Worm (Caenorhabditis elegans) whole organism, young adult: ENCODE data around the gene K06H7.1.

ENCODE experiments used
- B0261.1 ChIP-seq: sonication (generic microtip); optimal IDR thresholded peaks from 2 replicates; lab custom pipeline; 2016; ENCODE audit warnings: mild to moderate bottlenecking, missing genetic modification characterization, moderate library complexity, missing compliant biosample characterization
- C06A6.2 ChIP-seq: fragments of 200-800 bp; sonication (Bioruptor generic); conservative IDR thresholded peaks from 2 replicates; pipeline ENCODE4 v1.3.6; 2022; ENCODE audit warnings: missing genetic modification characterization, missing compliant biosample characterization
- F10E7.11 ChIP-seq: sonication (generic microtip); optimal IDR thresholded peaks from 2 replicates; lab custom pipeline; 2017; ENCODE audit warnings: mild to moderate bottlenecking, missing genetic modification characterization, moderate library complexity, missing compliant biosample characterization
- F49E8.2 ChIP-seq: sonication (generic microtip); optimal IDR thresholded peaks from 3 replicates; lab custom pipeline; 2017; ENCODE audit warnings: missing genetic modification characterization, mild to moderate bottlenecking, missing compliant biosample characterization, antibody characterized with exemption, moderate library complexity; ENCODE audit not compliant: insufficient read depth
- F52B5.7 ChIP-seq: sonication (generic microtip); optimal IDR thresholded peaks from 2 replicates; lab custom pipeline; 2016; ENCODE audit warnings: mild to moderate bottlenecking, missing genetic modification characterization, missing compliant biosample characterization
- F57C9.4 ChIP-seq: sonication (generic microtip); optimal IDR thresholded peaks from 2 replicates; lab custom pipeline; 2017; ENCODE audit warnings: mild to moderate bottlenecking, missing genetic modification characterization, missing compliant biosample characterization
- T26A5.8 ChIP-seq: sonication (generic microtip); optimal IDR thresholded peaks from 2 replicates; lab custom pipeline; 2016; ENCODE audit warnings: missing genetic modification characterization, missing compliant biosample characterization
- Y53G8AR.9 ChIP-seq: fragments of 200-800 bp; sonication (Bioruptor generic); conservative IDR thresholded peaks from 2 replicates; pipeline ENCODE4 v1.3.6; 2022; ENCODE audit warnings: missing genetic modification reagents, missing genetic modification characterization, missing compliant biosample characterization
- Y67H2A.10 ChIP-seq: fragments of 200-800 bp; sonication (Bioruptor generic); conservative IDR thresholded peaks from 2 replicates; pipeline ENCODE4 v1.3.6; 2022; ENCODE audit warnings: missing genetic modification reagents, missing genetic modification characterization, missing compliant biosample characterization
- ZK185.1 ChIP-seq: sonication (generic microtip); optimal IDR thresholded peaks from 2 replicates; lab custom pipeline; 2016; ENCODE audit warnings: mild to moderate bottlenecking, missing genetic modification characterization, missing compliant biosample characterization; ENCODE audit not compliant: poor library complexity, severe bottlenecking
- aptf-3 ChIP-seq: fragments of 200-800 bp; sonication (Bioruptor generic); IDR thresholded peaks from 2 replicates; pipeline ENCODE4 v1.3.6; 2022; ENCODE audit warnings: missing genetic modification characterization, missing compliant biosample characterization
- ceh-58 ChIP-seq: fragments of 200-800 bp; sonication (Bioruptor generic); IDR thresholded peaks from 2 replicates; pipeline ENCODE4 v1.3.6; 2022; ENCODE audit warnings: missing genetic modification characterization, missing compliant biosample characterization
- ceh-79 ChIP-seq: sonication (generic microtip); optimal IDR thresholded peaks from 2 replicates; lab custom pipeline; 2017; ENCODE audit warnings: mild to moderate bottlenecking, missing genetic modification characterization, missing compliant biosample characterization
- chd-7 ChIP-seq: sonication (generic microtip); optimal IDR thresholded peaks from 2 replicates; lab custom pipeline; 2016; ENCODE audit warnings: mild to moderate bottlenecking, missing genetic modification characterization, moderate library complexity, missing compliant biosample characterization
- efl-1 ChIP-seq: fragments of 150-350 bp; optimal IDR thresholded peaks from 2 replicates; lab custom pipeline; 2014; ENCODE audit warnings: missing biosample characterization, missing genetic modification reagents, missing genetic modification characterization
- ekl-4 ChIP-seq: fragments of 200-800 bp; sonication (Bioruptor generic); IDR thresholded peaks from 2 replicates; pipeline ENCODE4 v1.3.6; 2022; ENCODE audit warnings: missing genetic modification reagents, missing genetic modification characterization, missing compliant biosample characterization
- hlh-26 ChIP-seq: fragments of 200-800 bp; sonication (Bioruptor generic); conservative IDR thresholded peaks from 2 replicates; pipeline ENCODE4 v1.3.6; 2022; ENCODE audit warnings: missing genetic modification reagents, missing genetic modification characterization, missing compliant biosample characterization
- hmg-20 ChIP-seq: fragments of 200-800 bp; sonication (Bioruptor generic); IDR thresholded peaks from 2 replicates; pipeline ENCODE4 v1.3.6; 2022; ENCODE audit warnings: missing genetic modification reagents, missing genetic modification characterization, missing compliant biosample characterization
- lag-1 ChIP-seq: fragments of 200-800 bp; sonication (Bioruptor generic); IDR thresholded peaks from 2 replicates; pipeline ENCODE4 v1.3.6; 2022; ENCODE audit warnings: missing genetic modification reagents, missing genetic modification characterization, missing compliant biosample characterization
- lin-35 ChIP-seq, 3 experiments: fragments of 150-350 bp in 2 of 3; sonication (generic microtip) in 1 of 3; optimal IDR thresholded peaks; 2 replicates each; lab custom pipeline; 2014 to 2018; ENCODE audit warnings: missing biosample characterization in 3 of 3, missing genetic modification characterization in 3 of 3, missing genetic modification reagents in 3 of 3
- lir-1 ChIP-seq: fragments of 200-800 bp; sonication (Bioruptor generic); conservative IDR thresholded peaks from 2 replicates; pipeline ENCODE4 v1.3.6; 2022; ENCODE audit warnings: missing genetic modification reagents, missing genetic modification characterization, missing compliant biosample characterization
- lsl-1 ChIP-seq: fragments of 200-800 bp; sonication (Bioruptor generic); optimal IDR thresholded peaks from 2 replicates; lab custom pipeline; 2018; ENCODE audit warnings: mild to moderate bottlenecking, missing genetic modification characterization, moderate library complexity, missing compliant biosample characterization
- madf-10 ChIP-seq: sonication (generic microtip); optimal IDR thresholded peaks from 2 replicates; lab custom pipeline; 2016; ENCODE audit warnings: mild to moderate bottlenecking, missing genetic modification characterization, missing compliant biosample characterization
- madf-3 ChIP-seq: fragments of 200-800 bp; sonication (Bioruptor generic); IDR thresholded peaks from 2 replicates; pipeline ENCODE4 v1.3.6; 2022; ENCODE audit warnings: missing genetic modification reagents, missing genetic modification characterization, missing compliant biosample characterization
- mcd-1 ChIP-seq: fragments of 200-800 bp; sonication (Bioruptor generic); IDR thresholded peaks from 2 replicates; pipeline ENCODE4 v1.3.6; 2022; ENCODE audit warnings: missing genetic modification reagents, missing genetic modification characterization, missing compliant biosample characterization
- mes-4 ChIP-seq: sonication (generic microtip); optimal IDR thresholded peaks from 2 replicates; lab custom pipeline; 2016; ENCODE audit warnings: missing genotype, missing genetic modification characterization, missing compliant biosample characterization
- mxl-1 ChIP-seq: sonication (generic microtip); optimal IDR thresholded peaks from 2 replicates; lab custom pipeline; 2016; ENCODE audit warnings: missing genetic modification characterization, missing compliant biosample characterization
- nfya-2 ChIP-seq: fragments of 200-800 bp; sonication (Bioruptor generic); IDR thresholded peaks from 2 replicates; pipeline ENCODE4 v1.3.6; 2022; ENCODE audit warnings: missing genetic modification reagents, missing genetic modification characterization, missing compliant biosample characterization
- nhr-120 ChIP-seq: fragments of 200-800 bp; sonication (Bioruptor generic); IDR thresholded peaks from 2 replicates; pipeline ENCODE4 v1.3.6; 2022; ENCODE audit warnings: missing genetic modification characterization, missing compliant biosample characterization
- nhr-179 ChIP-seq: sonication (generic microtip); optimal IDR thresholded peaks from 2 replicates; lab custom pipeline; 2016; ENCODE audit warnings: mild to moderate bottlenecking, missing genetic modification characterization, missing compliant biosample characterization
- nhr-27 ChIP-seq: fragments of 200-800 bp; sonication (Bioruptor generic); optimal IDR thresholded peaks from 2 replicates; lab custom pipeline; 2018; ENCODE audit warnings: mild to moderate bottlenecking, missing genetic modification characterization, moderate library complexity, missing compliant biosample characterization
- nhr-90 ChIP-seq: sonication (generic microtip); optimal IDR thresholded peaks from 2 replicates; lab custom pipeline; 2016; ENCODE audit warnings: missing genotype, mild to moderate bottlenecking, missing genetic modification characterization, missing compliant biosample characterization
- pha-4 ChIP-seq: fragments of 150-350 bp; sonication (generic microtip); optimal IDR thresholded peaks from 2 replicates; lab custom pipeline; 2014; ENCODE audit warnings: missing biosample characterization, missing genetic modification reagents, missing genetic modification characterization
- sea-2 ChIP-seq: fragments of 200-800 bp; sonication (Bioruptor generic); IDR thresholded peaks from 2 replicates; pipeline ENCODE4 v1.3.6; 2022; ENCODE audit warnings: missing genetic modification characterization, missing compliant biosample characterization
- snpc-1.3 ChIP-seq: sonication (generic microtip); optimal IDR thresholded peaks from 2 replicates; lab custom pipeline; 2017; ENCODE audit warnings: missing genetic modification characterization, mild to moderate bottlenecking, missing compliant biosample characterization, antibody characterized with exemption, moderate library complexity, missing genotype, missing genetic modification reagents; ENCODE audit not compliant: insufficient read depth
- tbp1 ChIP-seq: fragments of 200-800 bp; sonication (Bioruptor generic); optimal IDR thresholded peaks from 2 replicates; lab custom pipeline; 2018; ENCODE audit warnings: mild to moderate bottlenecking, missing genetic modification characterization, missing compliant biosample characterization
- unc-130 ChIP-seq: sonication (generic microtip); optimal IDR thresholded peaks from 2 replicates; lab custom pipeline; 2016; ENCODE audit warnings: missing genetic modification reagents, missing genetic modification characterization, missing compliant biosample characterization
- ztf-18 ChIP-seq: sonication (generic microtip); optimal IDR thresholded peaks from 2 replicates; lab custom pipeline; 2016; ENCODE audit warnings: missing genotype, mild to moderate bottlenecking, missing genetic modification characterization, missing compliant biosample characterization
- ztf-22 ChIP-seq: fragments of 200-800 bp; sonication (Bioruptor generic); optimal IDR thresholded peaks from 2 replicates; lab custom pipeline; 2018; ENCODE audit warnings: mild to moderate bottlenecking, missing genetic modification characterization, moderate library complexity, missing compliant biosample characterization
- ztf-25 ChIP-seq: fragments of 200-800 bp; sonication (Bioruptor generic); IDR thresholded peaks from 2 replicates; pipeline ENCODE4 v1.3.6; 2022; ENCODE audit warnings: missing genetic modification reagents, missing genetic modification characterization, missing compliant biosample characterization
- ztf-28 ChIP-seq: fragments of 200-800 bp; sonication (Bioruptor generic); IDR thresholded peaks from 2 replicates; pipeline ENCODE4 v1.3.6; 2022; ENCODE audit warnings: missing genetic modification reagents, missing genetic modification characterization, missing compliant biosample characterization

K06H7.1 gene

DNA sequence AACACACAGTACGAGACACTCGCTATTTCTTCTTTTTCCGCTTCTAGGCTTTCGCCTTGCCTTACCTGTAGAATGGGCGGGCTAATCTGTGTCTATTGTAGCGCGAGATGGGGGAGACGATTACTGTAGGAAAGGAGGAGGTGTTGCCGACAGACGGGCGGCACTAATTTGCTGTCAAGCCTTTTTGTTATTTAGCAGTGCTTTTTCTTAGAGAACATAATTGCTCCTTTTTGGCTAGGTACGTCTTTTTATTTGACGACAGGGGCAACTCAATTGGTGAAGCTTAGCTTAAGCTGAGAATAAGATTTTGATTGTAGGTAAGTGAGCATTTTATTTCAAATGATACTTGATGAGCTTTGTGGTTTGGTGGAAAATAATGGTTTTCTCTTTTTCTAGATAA lies 35.5 kb upstream of the K06H7.1 start:
- TF ChIP-seq nhr-27 (tag; lab: Kevin White, UChicago) (no peak), ztf-28 (0 out of 2 replicates have a peak, but pooled peaks have one; percentile 8), mxl-1 (tag; lab: Kevin White, UChicago) (no peak), Y67H2A.10 (GFP tag; lab: Robert Waterston, UW) (no peak)

DNA sequence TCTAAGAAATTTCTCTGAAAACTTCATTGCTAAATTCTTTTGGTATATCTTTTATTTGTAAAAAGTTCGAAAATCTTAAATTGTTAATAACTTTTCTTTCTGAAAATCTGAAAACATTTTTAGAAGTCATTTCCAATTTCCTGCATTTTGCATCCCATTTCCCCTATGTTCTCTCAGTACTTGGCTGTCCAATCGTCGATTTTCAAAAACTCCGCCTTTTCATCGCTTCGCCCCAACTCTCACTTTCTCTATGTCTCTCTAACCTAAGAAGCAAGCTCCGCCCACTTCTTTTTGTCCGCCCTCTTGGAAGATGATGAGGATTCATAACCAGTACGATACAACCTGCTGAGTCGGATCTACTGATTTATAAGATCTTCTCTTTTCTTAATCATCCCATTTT lies 34.0 kb upstream of the K06H7.1 start:
- no peak for TF ChIP-seq snpc-1.3 (tag; lab: Kevin White, UChicago)
- no peak for TF ChIP-seq aptf-3
- TF ChIP-seq F57C9.4 (tag; lab: Kevin White, UChicago): no peak
- TF ChIP-seq chd-7 (tag; lab: Kevin White, UChicago): no peak
- no peak for TF ChIP-seq ceh-79 (tag; lab: Kevin White, UChicago)
- no peak for TF ChIP-seq ceh-58
- TF ChIP-seq T26A5.8 (tag; lab: Kevin White, UChicago): no peak
- TF ChIP-seq madf-3 (GFP tag; lab: Robert Waterston, UW): no peak
- no peak for TF ChIP-seq F10E7.11 (tag; lab: Kevin White, UChicago)
- no peak for TF ChIP-seq madf-10 (tag; lab: Kevin White, UChicago)
- no peak for TF ChIP-seq Y53G8AR.9 (GFP tag; lab: Robert Waterston, UW)
- TF ChIP-seq lsl-1 (GFP tag; lab: Kevin White, UChicago): no peak
- no peak for TF ChIP-seq mcd-1
- TF ChIP-seq mes-4 (tag; lab: Kevin White, UChicago): no peak
- TF ChIP-seq pha-4 (tag; lab: Kevin White, UChicago): no peak
- no peak for TF ChIP-seq C06A6.2 (GFP tag; lab: Robert Waterston, UW)
- no peak for TF ChIP-seq efl-1 (GFP tag; lab: Kevin White, UChicago)
- no peak for TF ChIP-seq nhr-179 (tag; lab: Kevin White, UChicago)

DNA sequence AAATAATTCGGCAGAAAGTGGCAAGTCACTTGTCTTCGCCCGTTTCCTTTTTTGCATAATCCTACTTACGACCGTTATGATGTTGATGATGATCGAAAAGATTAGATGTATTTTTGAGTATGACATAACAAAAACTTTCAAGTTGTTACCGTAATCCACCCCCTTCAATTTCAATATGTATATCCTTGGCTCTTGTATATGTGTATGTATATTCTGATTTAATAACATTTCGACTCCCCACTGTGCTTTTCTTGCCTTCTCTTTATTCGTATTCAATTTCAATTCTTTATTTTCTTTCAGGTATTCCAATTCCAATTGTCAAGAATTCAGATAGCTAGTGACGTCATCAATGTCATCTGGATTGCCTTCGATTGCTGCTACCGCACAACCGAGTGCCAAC lies 32.1 kb upstream of the K06H7.1 start, which contains the start of gene pros-1:
TSS of gene pros-1 (plus strand) at position 301 of the 400 bp plus-strand sequence.
- TF ChIP-seq nhr-120 (GFP tag; lab: Robert Waterston, UW) (no peak), nfya-2 (no peak), ekl-4 (GFP tag; lab: Robert Waterston, UW) (no peak), hmg-20 (GFP tag; lab: Robert Waterston, UW) (no peak), unc-130 (GFP tag; lab: Kevin White, UChicago) (no peak)
- TF ChIP-seq, all 124 proteins: peak for 0

DNA sequence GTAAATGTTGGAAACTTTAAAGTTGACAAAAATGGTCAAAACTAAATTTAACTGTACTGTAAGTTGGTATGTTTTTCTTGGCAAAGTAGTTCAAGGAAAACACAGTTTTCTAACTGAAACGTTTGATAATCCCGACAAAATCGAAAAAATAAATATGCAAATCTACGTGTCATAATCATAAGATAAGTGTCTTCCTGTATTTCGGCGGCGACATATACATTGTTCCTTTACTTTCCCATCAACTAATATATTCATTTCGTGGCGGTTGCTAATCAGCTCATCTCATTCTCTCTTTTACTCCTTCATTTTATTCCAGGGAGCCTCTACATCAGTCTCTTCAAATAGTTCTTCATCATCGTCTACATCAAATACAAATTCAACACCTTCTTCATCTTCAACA lies 31.3 kb upstream of the K06H7.1 start:
- TF ChIP-seq ztf-25 (GFP tag; lab: Robert Waterston, UW): no peak
- no peak for TF ChIP-seq ztf-22
- TF ChIP-seq lir-1: no peak
- no peak for TF ChIP-seq lag-1 (GFP tag; lab: Robert Waterston, UW)
- TF ChIP-seq nhr-179 (tag; lab: Kevin White, UChicago): no peak
- no peak for TF ChIP-seq Y53G8AR.9 (GFP tag; lab: Robert Waterston, UW)
- TF ChIP-seq lin-35 (GFP tag; optimal IDR thresholded peaks at IDR 0.05; lab: Kevin White, UChicago): no peak
- TF ChIP-seq hlh-26: no peak
- no peak for TF ChIP-seq ztf-18
- no peak for TF ChIP-seq nhr-90 (tag; lab: Kevin White, UChicago)
- no peak for TF ChIP-seq sea-2 (GFP tag; lab: Robert Waterston, UW)
- no peak for TF ChIP-seq B0261.1 (tag; lab: Kevin White, UChicago)
- TF ChIP-seq ZK185.1: no peak
- TF ChIP-seq Y67H2A.10 (GFP tag; lab: Robert Waterston, UW): no peak
- TF ChIP-seq mxl-1 (tag; lab: Kevin White, UChicago): no peak
- no peak for TF ChIP-seq F49E8.2 (tag; lab: Kevin White, UChicago)
- no peak for TF ChIP-seq aptf-3
- no peak for TF ChIP-seq nhr-120 (GFP tag; lab: Robert Waterston, UW)
- TF ChIP-seq tbp1 (GFP tag; lab: Kevin White, UChicago): no peak
- TF ChIP-seq F52B5.7 (tag; lab: Kevin White, UChicago): no peak
